Worm (Caenorhabditis elegans) whole organism, L3 larva: ENCODE results near the gene EGAP4.1.

Experiments
- ama-1 ChIP-seq: fragments of 150-350 bp; optimal IDR thresholded peaks from 2 replicates; lab custom pipeline; 2018
- daf-12 ChIP-seq: fragments of 150-350 bp; optimal IDR thresholded peaks from 2 replicates; lab custom pipeline; 2014; ENCODE audit warnings: missing biosample characterization, missing genetic modification reagents, missing genetic modification characterization
- nhr-76 ChIP-seq: fragments of 150-350 bp; sonication (generic microtip); optimal IDR thresholded peaks from 5 replicates; lab custom pipeline; 2014; ENCODE audit warnings: missing biosample characterization, missing genetic modification characterization
- pqm-1 ChIP-seq: fragments of 150-350 bp; optimal IDR thresholded peaks from 2 replicates; lab custom pipeline; 2017; ENCODE audit warnings: missing biosample characterization, missing genetic modification characterization, inconsistent platforms
- unc-62 ChIP-seq: fragments of 150-350 bp; sonication (generic microtip); optimal IDR thresholded peaks from 4 replicates; lab custom pipeline; 2014; ENCODE audit warnings: missing biosample characterization, missing genetic modification reagents, missing genetic modification characterization
- zag-1 ChIP-seq: fragments of 150-350 bp; optimal IDR thresholded peaks from 2 replicates; lab custom pipeline; 2014; ENCODE audit warnings: missing biosample characterization, missing genetic modification characterization
- ztf-4 ChIP-seq: fragments of 150-350 bp; optimal IDR thresholded peaks from 2 replicates; lab custom pipeline; 2014; ENCODE audit warnings: missing biosample characterization, missing genetic modification characterization

- TF ChIP-seq ama-1 (lab: Kevin White, UChicago): no peak
- peak; percentile 18 for TF ChIP-seq pqm-1 (tag; lab: Kevin White, UChicago)
- TF ChIP-seq zag-1 (tag; lab: Kevin White, UChicago): no peak
- no peak for TF ChIP-seq unc-62 (GFP tag; lab: Kevin White, UChicago)
- no peak for TF ChIP-seq nhr-76 (tag; lab: Kevin White, UChicago)
- TF ChIP-seq ztf-4 (tag; lab: Kevin White, UChicago): no peak
- no peak for TF ChIP-seq daf-12
Observed at ce11 chrX:8711141-8711645, 16.0 kb downstream of the EGAP4.1 start, which contains the start of gene F53A9.1.
